Worm (Caenorhabditis elegans) whole organism, dauer: Measurements from ENCODE around the gene nhr-141.

Experiments used
- unc-62 ChIP-seq: sonication (generic microtip); optimal IDR thresholded peaks from 2 replicates; lab custom pipeline; 2017; ENCODE audit warnings: missing biosample characterization, missing genetic modification reagents, missing genetic modification characterization

The nhr-141 gene

ce11 chrV:7420162-7420561 is 24.3 kb upstream of the nhr-141 start, which contains the start of gene srxa-4:
srxa-4 (plus strand) TSS chrV:7420462.
- TF ChIP-seq unc-62 (GFP tag; lab: Kevin White, UChicago), result no peak

- TF ChIP-seq unc-62 (GFP tag; lab: Kevin White, UChicago), result no peak
Observed at ce11 chrV:7424336-7424735, 20.1 kb upstream of the nhr-141 start, which contains the start of gene F18E3.10. F18E3.10 (minus strand) TSS chrV:7424436.

DNA sequence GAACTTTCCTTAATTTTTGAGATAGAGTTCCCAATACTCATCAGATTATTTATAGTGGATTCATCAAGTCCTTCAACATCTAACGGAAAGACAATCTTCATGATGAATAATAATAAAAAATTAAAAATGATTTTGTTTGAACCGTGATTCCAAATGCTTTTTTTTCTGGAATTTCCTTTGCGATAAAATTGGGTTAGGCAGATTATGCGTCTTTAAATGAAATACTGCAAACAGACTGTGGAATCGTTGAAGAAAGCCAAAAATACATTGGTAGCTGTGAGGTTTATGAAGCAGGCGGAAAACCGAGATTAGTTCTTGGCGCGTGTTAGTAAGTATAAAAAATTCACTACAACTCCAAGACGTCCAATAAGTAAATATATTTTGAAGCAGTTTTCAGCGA is 17.9 kb upstream of the nhr-141 start, which contains the start of gene srw-68:
TSS of gene srw-68 (minus strand) at position 101 of the 400 bp plus-strand sequence.
- TF ChIP-seq unc-62 (GFP tag; lab: Kevin White, UChicago), result no peak

DNA sequence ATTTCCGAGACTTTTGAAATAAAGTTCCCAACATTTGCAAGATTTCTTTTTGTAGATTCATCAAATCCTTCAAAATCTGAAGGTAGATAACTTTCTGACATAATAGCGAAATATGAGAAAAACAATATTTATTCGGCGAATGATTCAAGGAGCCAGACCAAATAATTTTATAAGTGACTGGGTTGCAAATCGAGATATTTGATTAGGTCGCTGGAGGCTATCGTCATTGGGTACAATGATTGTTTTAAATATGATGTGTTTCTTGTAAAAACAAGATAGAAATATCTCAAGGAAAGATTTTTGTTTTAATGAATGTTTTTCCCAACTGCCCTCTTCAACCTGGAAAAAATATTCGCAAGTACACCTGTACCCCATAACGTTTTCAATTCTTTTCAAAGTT is 15.6 kb upstream of the nhr-141 start, which contains the start of gene srw-69:
TSS of gene srw-69 (minus strand) at position 101 of the 400 bp plus-strand sequence.
- no peak for TF ChIP-seq unc-62 (GFP tag; lab: Kevin White, UChicago)

DNA sequence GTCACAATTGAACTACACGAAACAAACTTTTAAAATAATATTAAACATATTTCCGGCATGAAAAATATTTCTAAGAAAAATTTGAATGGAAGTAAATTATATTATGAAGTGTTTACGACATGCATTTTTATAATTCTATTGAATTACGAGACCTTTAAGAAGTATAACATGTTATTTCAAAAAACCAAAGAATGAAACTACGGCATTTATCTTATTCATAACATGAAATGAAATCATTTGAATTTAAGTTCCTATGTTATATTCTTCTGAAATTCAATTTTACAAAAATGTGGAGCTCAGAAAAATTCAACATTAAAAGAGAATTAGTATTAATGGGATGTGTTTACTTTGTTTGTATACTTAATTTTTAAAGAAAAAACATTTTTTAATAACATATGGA is 13.4 kb upstream of the nhr-141 start, which contains the start of gene srw-71:
TSS of gene srw-71 (minus strand) at position 101 of the 400 bp plus-strand sequence.
- TF ChIP-seq unc-62 (GFP tag; lab: Kevin White, UChicago), result no peak

- TF ChIP-seq unc-62 (GFP tag; lab: Kevin White, UChicago), result no peak
Observed at ce11 chrV:7432441-7433146, 11.9 kb upstream of the nhr-141 start.

ce11 chrV:7434805-7435363 is 9.6 kb upstream of the nhr-141 start:
- no peak for TF ChIP-seq unc-62 (GFP tag; lab: Kevin White, UChicago)

- no peak for TF ChIP-seq unc-62 (GFP tag; lab: Kevin White, UChicago)
Observed at ce11 chrV:7435376-7436204, 8.9 kb upstream of the nhr-141 start, which contains the start of the genes ddo-2 and F25E5.8. ddo-2 (minus strand) TSS chrV:7435705. F25E5.8 (plus strand) TSS chrV:7435930.

DNA sequence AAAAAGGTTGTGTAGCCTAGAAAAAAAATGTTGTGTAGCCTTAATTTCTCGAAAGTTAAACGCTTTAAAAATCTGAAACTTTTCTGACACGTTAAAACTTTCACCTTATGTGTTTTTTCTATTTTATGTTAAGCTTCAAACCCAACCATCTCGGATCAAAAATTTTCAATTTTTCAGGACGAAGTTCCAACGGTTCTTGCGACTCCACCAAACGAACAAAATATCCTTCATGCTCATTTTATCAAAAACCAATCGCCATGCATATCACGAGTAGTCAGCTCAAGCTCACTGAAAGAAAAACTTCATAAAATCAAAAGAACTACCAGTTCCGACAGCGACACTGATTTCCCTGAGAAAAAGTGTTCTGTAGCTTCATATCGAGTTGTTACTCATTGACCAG is 8.0 kb upstream of the nhr-141 start:
- no peak for TF ChIP-seq unc-62 (GFP tag; lab: Kevin White, UChicago)

- no peak for TF ChIP-seq unc-62 (GFP tag; lab: Kevin White, UChicago)
Observed at ce11 chrV:7436911-7437310, 7.5 kb upstream of the nhr-141 start.

DNA sequence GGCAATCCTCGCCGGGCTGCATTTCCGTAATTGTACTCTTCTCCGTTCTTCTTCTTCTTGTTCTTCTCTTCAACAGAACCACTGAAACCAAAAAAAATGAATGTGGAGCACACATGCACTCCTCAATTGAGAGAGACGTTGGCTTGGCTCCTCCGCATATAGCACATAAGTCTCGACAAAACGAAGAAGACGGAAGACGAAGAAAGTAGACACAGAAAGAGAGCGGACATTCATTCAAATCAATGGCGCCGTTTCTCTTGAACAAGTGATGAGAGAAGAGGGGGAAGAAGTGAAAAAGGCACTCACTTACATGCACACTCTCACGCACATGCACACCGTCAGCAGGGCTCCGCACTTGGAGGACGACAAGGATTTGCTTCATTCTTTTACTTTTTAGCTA is 6.9 kb upstream of the nhr-141 start, which contains the start of gene F25E5.9:
TSS of gene F25E5.9 (minus strand) at position 382 of the 400 bp plus-strand sequence.
- TF ChIP-seq unc-62 (GFP tag; lab: Kevin White, UChicago), result no peak

DNA sequence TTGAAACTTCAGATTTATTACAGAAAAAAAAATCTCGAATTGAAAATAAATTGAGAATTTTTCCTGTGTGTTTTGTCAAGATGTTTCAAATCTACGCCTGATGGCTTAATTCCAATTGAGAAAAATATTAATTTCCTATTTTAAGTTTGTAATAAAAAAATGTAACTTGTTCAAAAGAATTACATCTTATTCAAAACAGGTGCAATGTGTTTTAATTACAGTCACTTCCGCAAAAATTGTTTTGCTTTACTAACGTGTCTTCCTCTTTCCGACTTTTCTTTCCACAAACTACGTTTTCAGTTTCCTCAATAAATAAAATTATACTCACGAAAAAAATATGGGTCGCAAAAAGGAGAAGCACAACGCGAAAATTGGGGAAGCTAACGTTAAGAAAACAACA is 6.5 kb upstream of the nhr-141 start, which contains the start of gene F25E5.16:
TSS of gene F25E5.16 (plus strand) at position 301 of the 400 bp plus-strand sequence.
- TF ChIP-seq unc-62 (GFP tag; lab: Kevin White, UChicago), result no peak

ce11 chrV:7439807-7440206 is 4.7 kb upstream of the nhr-141 start, which contains the start of gene try-13:
try-13 (plus strand) TSS chrV:7440107.
- no peak for TF ChIP-seq unc-62 (GFP tag; lab: Kevin White, UChicago)

DNA sequence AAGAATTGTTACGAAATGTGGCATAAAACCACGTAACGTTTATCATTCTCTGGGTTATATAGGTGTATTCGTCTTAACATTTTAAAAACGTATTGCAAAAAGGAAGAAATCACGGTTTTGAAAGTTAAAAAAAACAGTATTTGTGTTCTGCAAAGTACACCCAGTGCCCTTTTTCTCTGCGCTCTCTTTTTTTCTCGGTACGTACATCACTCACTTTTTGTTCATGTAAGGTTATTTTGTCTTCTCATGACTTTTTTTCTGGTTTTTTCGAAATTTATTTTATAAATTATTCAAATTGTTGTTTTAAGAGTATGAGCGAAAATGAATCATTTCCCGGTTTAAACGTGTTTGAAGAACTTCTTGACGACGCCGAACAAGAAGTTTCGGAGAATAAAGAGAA is 2.5 kb downstream of the nhr-141 start, which contains the start of gene F25E5.5:
TSS of gene F25E5.5 (plus strand) at position 301 of the 400 bp plus-strand sequence.
- TF ChIP-seq unc-62 (GFP tag; lab: Kevin White, UChicago), result no peak

ce11 chrV:7449303-7449827 is 4.9 kb downstream of the nhr-141 start, which contains the start of gene try-12:
try-12 (plus strand) TSS chrV:7449353.
- no peak for TF ChIP-seq unc-62 (GFP tag; lab: Kevin White, UChicago)
